Fruit fly (Drosophila melanogaster) whole organism, adult: Measurements from ENCODE around the gene CG7379.
"Not testable (repeated sequence)": the region's sequence is repeated elsewhere in the genome, so short reads cannot be mapped to it uniquely, and the experiment has no call there.

Experiments
- CG11617 ChIP-seq: fragments of 200-800 bp; sonication (Bioruptor generic); optimal IDR thresholded peaks from 2 replicates; lab custom pipeline; 2017; ENCODE audit warnings: mild to moderate bottlenecking, missing biosample characterization, missing genetic modification reagents, missing genetic modification characterization
- CG12768 ChIP-seq: fragments of 200-800 bp; sonication (Bioruptor generic); optimal IDR thresholded peaks from 2 replicates; lab custom pipeline; 2017; ENCODE audit warnings: missing biosample characterization, missing genetic modification characterization, mild to moderate bottlenecking, moderate library complexity, missing genetic modification reagents
- CG14711 ChIP-seq: fragments of 200-800 bp; sonication (Bioruptor generic); optimal IDR thresholded peaks from 2 replicates; lab custom pipeline; 2018; ENCODE audit warnings: missing biosample characterization, mild to moderate bottlenecking, missing genetic modification characterization, moderate library complexity
- CG1620 ChIP-seq: fragments of 200-800 bp; sonication (Bioruptor generic); optimal IDR thresholded peaks from 2 replicates; lab custom pipeline; 2016; ENCODE audit warnings: missing biosample characterization, missing genetic modification characterization
- CG33017 ChIP-seq: fragments of 200-800 bp; sonication (Bioruptor generic); optimal IDR thresholded peaks from 2 replicates; lab custom pipeline; 2018; ENCODE audit warnings: missing biosample characterization, mild to moderate bottlenecking, missing genetic modification characterization, moderate library complexity
- CG5204 ChIP-seq: fragments of 200-800 bp; sonication (Bioruptor generic); optimal IDR thresholded peaks from 2 replicates; lab custom pipeline; 2016; ENCODE audit warnings: missing biosample characterization, missing genetic modification characterization
- CG7045 ChIP-seq: fragments of 200-800 bp; sonication (Bioruptor generic); optimal IDR thresholded peaks from 2 replicates; lab custom pipeline; 2017; ENCODE audit warnings: missing biosample characterization, mild to moderate bottlenecking, missing genetic modification characterization
- CG7101 ChIP-seq: fragments of 200-800 bp; sonication (Bioruptor generic); optimal IDR thresholded peaks from 2 replicates; lab custom pipeline; 2018; ENCODE audit warnings: missing biosample characterization, mild to moderate bottlenecking, missing genetic modification characterization, moderate library complexity
- Clk ChIP-seq: fragments of 200-800 bp; sonication (Bioruptor generic); optimal IDR thresholded peaks from 2 replicates; lab custom pipeline; 2017; ENCODE audit warnings: missing biosample characterization, missing genetic modification characterization
- Crg-1 ChIP-seq: fragments of 200-800 bp; sonication (Bioruptor generic); optimal IDR thresholded peaks from 2 replicates; lab custom pipeline; 2016; ENCODE audit warnings: missing biosample characterization, missing genetic modification characterization
- Hr96 ChIP-seq: fragments of 200-800 bp; sonication (Bioruptor generic); optimal IDR thresholded peaks from 2 replicates; lab custom pipeline; 2016; ENCODE audit warnings: missing biosample characterization, missing genetic modification characterization
- Mnt ChIP-seq: fragments of 200-800 bp; sonication (Bioruptor generic); optimal IDR thresholded peaks from 2 replicates; lab custom pipeline; 2016; ENCODE audit warnings: missing biosample characterization, mild to moderate bottlenecking, missing genetic modification characterization
- bab1 ChIP-seq: fragments of 200-800 bp; sonication (Bioruptor generic); optimal IDR thresholded peaks from 3 replicates; lab custom pipeline; 2019; ENCODE audit warnings: missing biosample characterization, mild to moderate bottlenecking, missing genetic modification characterization, moderate library complexity
- cic ChIP-seq: fragments of 200-800 bp; sonication (Bioruptor generic); optimal IDR thresholded peaks from 2 replicates; lab custom pipeline; 2017; ENCODE audit warnings: missing biosample characterization, mild to moderate bottlenecking, missing genetic modification characterization, moderate library complexity
- cnc ChIP-seq, 2 experiments: fragments of >200 bp; optimal IDR thresholded peaks; 2 replicates each; lab custom pipeline; 2017
- kay ChIP-seq: fragments of 200-800 bp; sonication (Bioruptor generic); peaks from one replicate; lab custom pipeline; 2016; ENCODE audit warnings: missing biosample characterization, missing genetic modification characterization, borderline replicate concordance
- ovo ChIP-seq: fragments of 200-800 bp; sonication (Bioruptor generic); optimal IDR thresholded peaks from 2 replicates; lab custom pipeline; 2016; ENCODE audit warnings: missing biosample characterization, missing genetic modification characterization
- pad ChIP-seq: fragments of 200-800 bp; sonication (Bioruptor generic); optimal IDR thresholded peaks from 3 replicates; lab custom pipeline; 2017; ENCODE audit warnings: missing biosample characterization, missing genetic modification characterization, mild to moderate bottlenecking, moderate library complexity, missing genetic modification reagents
- tj ChIP-seq: fragments of 200-800 bp; sonication (Bioruptor generic); optimal IDR thresholded peaks from 3 replicates; lab custom pipeline; 2017; ENCODE audit warnings: missing biosample characterization, mild to moderate bottlenecking, missing genetic modification characterization, moderate library complexity
- toe ChIP-seq: fragments of 200-800 bp; sonication (Bioruptor generic); optimal IDR thresholded peaks from 2 replicates; lab custom pipeline; 2016; ENCODE audit warnings: missing biosample characterization, missing genetic modification characterization

The CG7379 gene

dm6 chr3R:17773893-17774292, 24.2 kb downstream of the CG7379 start:
- TF ChIP-seq CG11617 (GFP tag; lab: Kevin White, UChicago) (no peak), CG14711 (no peak), Mnt (GFP tag; lab: Kevin White, UChicago) (no peak), bab1 (GFP tag; lab: Kevin White, UChicago) (no peak), CG12768 (no peak), CG1620 (GFP tag; lab: Kevin White, UChicago) (no peak), Hr96 (no peak), pad (GFP tag; lab: Kevin White, UChicago) (no peak), Crg-1 (no peak), ovo (GFP tag; lab: Kevin White, UChicago) (no peak), CG7045 (GFP tag; lab: Kevin White, UChicago) (no peak), tj (GFP tag; lab: Kevin White, UChicago) (no peak), cnc (optimal IDR thresholded peaks at IDR 0.05; lab: Kevin White, UChicago) (no peak), toe (GFP tag; lab: Kevin White, UChicago) (no peak), CG7101 (no peak), Clk (GFP tag; lab: Kevin White, UChicago) (no peak), cic (GFP tag; lab: Kevin White, UChicago) (no peak), kay (GFP tag; lab: Kevin White, UChicago) (no peak), CG33017 (no peak)

dm6 chr3R:17763088-17763487, 35.0 kb downstream of the CG7379 start, which contains the start of gene TyrR:
TSS of gene TyrR (minus strand) at chr3R:17763188.
- not testable (repeated sequence) for TF ChIP-seq CG14711; CG33017; cic (GFP tag; lab: Kevin White, UChicago)

DNA sequence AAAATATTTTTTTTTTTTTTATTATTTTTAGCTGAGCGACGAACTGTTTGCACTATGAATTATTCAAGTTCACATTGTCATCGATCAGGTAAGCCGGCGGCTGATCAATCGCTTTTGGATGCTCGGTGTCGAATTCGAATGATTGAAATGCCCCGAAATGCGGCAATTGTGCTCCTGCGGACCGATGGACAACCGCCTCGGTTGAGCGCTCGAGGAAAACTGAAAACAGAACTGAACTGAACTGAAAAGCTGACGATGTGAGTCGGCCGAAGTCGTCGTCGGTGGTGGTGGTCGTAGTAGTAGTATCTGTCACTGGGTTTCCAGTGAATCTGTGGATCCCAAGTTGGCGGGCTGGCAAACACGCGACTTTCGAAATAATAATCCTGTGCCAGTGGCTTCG, 35.8 kb downstream of the CG7379 start:
- TF ChIP-seq Mnt (GFP tag; lab: Kevin White, UChicago) (peak; percentile 3), kay (GFP tag; lab: Kevin White, UChicago) (peak; percentile 32), CG33017 (no peak)

- TF ChIP-seq cic (GFP tag; lab: Kevin White, UChicago): peak; percentile 3
- peak; percentile 12 for TF ChIP-seq tj (GFP tag; lab: Kevin White, UChicago)
- peak; percentile 11 for TF ChIP-seq CG5204 (GFP tag; lab: Kevin White, UChicago)
- no peak for TF ChIP-seq cnc (optimal IDR thresholded peaks at IDR 0.05; lab: Kevin White, UChicago)
- TF ChIP-seq kay (GFP tag; lab: Kevin White, UChicago): peak; percentile 56
These were observed 38.2 kb downstream of the CG7379 start for dm6 chr3R:17759773-17760476.

dm6 chr3R:17758905-17759304, 39.2 kb downstream of the CG7379 start:
- TF ChIP-seq ovo (GFP tag; lab: Kevin White, UChicago): peak; percentile 24
- TF ChIP-seq CG7101: peak; percentile 4
- TF ChIP-seq CG1620 (GFP tag; lab: Kevin White, UChicago): no peak
- TF ChIP-seq kay (GFP tag; lab: Kevin White, UChicago): peak; percentile 72
- TF ChIP-seq toe (GFP tag; lab: Kevin White, UChicago): no peak
- TF ChIP-seq CG33017: peak; percentile 25
- peak; percentile 42 for TF ChIP-seq cic (GFP tag; lab: Kevin White, UChicago)
- no peak for TF ChIP-seq CG12768
- TF ChIP-seq Crg-1: no peak
- peak; percentile 50 for TF ChIP-seq Mnt (GFP tag; lab: Kevin White, UChicago)
